4 worm cellular contexts compared by ENCODE assay signal in the genomic region with DNA sequence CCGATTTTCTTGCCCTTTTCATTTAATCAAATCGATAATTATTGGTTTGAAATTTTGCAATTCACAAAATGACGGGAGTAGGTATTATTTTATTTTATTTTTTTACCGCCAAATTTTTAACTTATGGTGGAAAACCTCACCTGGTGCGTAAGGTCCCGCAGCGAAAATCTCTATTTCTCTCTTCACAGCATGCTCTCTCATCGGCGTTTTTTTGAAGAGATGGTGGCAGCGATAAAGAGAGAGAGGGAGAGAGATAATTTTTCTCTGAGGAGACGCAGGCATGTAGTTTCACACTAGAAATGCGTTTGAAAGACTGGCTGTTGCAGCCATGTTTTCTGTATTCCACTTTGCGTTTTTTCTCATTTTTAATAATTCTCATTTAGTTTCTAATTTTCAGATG.
A peak's percentile ranks its signal among the peaks of the same experiment; 100 is the strongest.
TF ChIP-seq lines count a peak whose summit lies in the region.

Gene T14F9.2 (plus strand): TSS at position 396 of the 400 bp plus-strand sequence.

TF ChIP-seq in whole organism, L1 larva, 84 proteins besides CTCF, POLR2A, EP300 and RAD21 (continued from another document and continues in another):
- TF ChIP-seq zip-4 (GFP tag; optimal IDR thresholded peaks at IDR 0.05; lab: Kevin White, UChicago) (no peak), dsc-1 (tag; optimal IDR thresholded peaks at IDR 0.05; lab: Kevin White, UChicago) (no peak), nhr-90 (tag; optimal IDR thresholded peaks at IDR 0.05; lab: Kevin White, UChicago; ENCODE audit: poor library complexity) (peak; percentile 37), elt-3 (tag; optimal IDR thresholded peaks at IDR 0.05; lab: Kevin White, UChicago) (no peak), nhr-76 (tag; optimal IDR thresholded peaks at IDR 0.05; lab: Kevin White, UChicago) (no peak), rnt-1 (tag; optimal IDR thresholded peaks at IDR 0.05; lab: Kevin White, UChicago) (peak; percentile 63), nhr-84 (tag; optimal IDR thresholded peaks at IDR 0.05; lab: Kevin White, UChicago) (no peak), nhr-77 (tag; optimal IDR thresholded peaks at IDR 0.05; lab: Kevin White, UChicago) (no peak), grh-1 (GFP tag; IDR thresholded peaks at IDR 0.05; lab: Robert Waterston, UW) (no peak), ceh-90 (tag; optimal IDR thresholded peaks at IDR 0.05; lab: Kevin White, UChicago) (peak; percentile 8), isw-1 (GFP tag; IDR thresholded peaks at IDR 0.05; lab: Robert Waterston, UW) (no peak), C16A3.4 (tag; optimal IDR thresholded peaks at IDR 0.05; lab: Kevin White, UChicago) (no peak), efl-3 (GFP tag; optimal IDR thresholded peaks at IDR 0.05; lab: Kevin White, UChicago) (no peak), aha-1 (tag; optimal IDR thresholded peaks at IDR 0.05; lab: Kevin White, UChicago) (no peak), elt-2 (tag; optimal IDR thresholded peaks at IDR 0.05; lab: Kevin White, UChicago) (peak; percentile 20), efl-1 (optimal IDR thresholded peaks at IDR 0.05; lab: Kevin White, UChicago) (peak; percentile 44 to 61), efl-1 (GFP tag; optimal IDR thresholded peaks at IDR 0.05 in 1 of 2; lab: Kevin White, UChicago) (peak; percentile 39 to 75), pqm-1 (tag; optimal IDR thresholded peaks at IDR 0.05; lab: Kevin White, UChicago) (no peak), hlh-17 (GFP tag; optimal IDR thresholded peaks at IDR 0.05; lab: Kevin White, UChicago; ENCODE audit: borderline replicate concordance) (no peak), lir-3 (tag; optimal IDR thresholded peaks at IDR 0.05; lab: Kevin White, UChicago; ENCODE audit: poor library complexity) (peak; percentile 3), tlp-1 (tag; optimal IDR thresholded peaks at IDR 0.05; lab: Kevin White, UChicago) (no peak), jun-1 (tag; optimal IDR thresholded peaks at IDR 0.05; lab: Kevin White, UChicago) (no peak), lin-14 (GFP tag; optimal IDR thresholded peaks at IDR 0.05; lab: Kevin White, UChicago) (no peak), unc-98 (GFP tag; IDR thresholded peaks at IDR 0.05; lab: Robert Waterston, UW) (no peak), mab-9 (GFP tag; IDR thresholded peaks at IDR 0.05; lab: Robert Waterston, UW) (no peak), ceh-8 (GFP tag; optimal IDR thresholded peaks at IDR 0.05; lab: Kevin White, UChicago) (no peak), mdl-1 (tag; optimal IDR thresholded peaks at IDR 0.05; lab: Kevin White, UChicago) (peak in 1 of 2 experiments; percentile 28), unc-30 (tag; optimal IDR thresholded peaks at IDR 0.05; lab: Kevin White, UChicago) (no peak), dpl-1 (GFP tag; optimal IDR thresholded peaks at IDR 0.05; lab: Kevin White, UChicago) (peak; percentile 41 to 56 (median 52)), egl-27 (tag; optimal IDR thresholded peaks at IDR 0.05; lab: Kevin White, UChicago) (no peak), xbp-1 (tag; optimal IDR thresholded peaks at IDR 0.05; lab: Kevin White, UChicago) (peak; percentile 33), nhr-19 (GFP tag; conservative IDR thresholded peaks at IDR 0.05; lab: Robert Waterston, UW) (no peak; the same call in 1 of the 2 replicates)

TF ChIP-seq in whole organism, L2 larva, 48 proteins besides CTCF, POLR2A, EP300 and RAD21 (continued from another document and continues in another):
- TF ChIP-seq fos-1 (tag; optimal IDR thresholded peaks at IDR 0.05; lab: Kevin White, UChicago) (peak; percentile 10), R02D3.7 (tag; optimal IDR thresholded peaks at IDR 0.05; lab: Kevin White, UChicago) (no peak), nhr-25 (tag; optimal IDR thresholded peaks at IDR 0.05; lab: Kevin White, UChicago) (peak; percentile 41), nhr-21 (tag; optimal IDR thresholded peaks at IDR 0.05; lab: Kevin White, UChicago) (no peak), aly-2 (tag; optimal IDR thresholded peaks at IDR 0.05; lab: Kevin White, UChicago) (no peak), ama-1 (optimal IDR thresholded peaks at IDR 0.05; lab: Kevin White, UChicago) (no peak), elt-3 (tag; optimal IDR thresholded peaks at IDR 0.05; lab: Kevin White, UChicago) (no peak), mdl-1 (tag; optimal IDR thresholded peaks at IDR 0.05; lab: Kevin White, UChicago) (no peak), nhr-129 (tag; optimal IDR thresholded peaks at IDR 0.05; lab: Kevin White, UChicago) (peak; percentile 52), ceh-16 (tag; optimal IDR thresholded peaks at IDR 0.05; lab: Kevin White, UChicago) (no peak), crh-2 (tag; optimal IDR thresholded peaks at IDR 0.05; lab: Kevin White, UChicago) (peak; percentile 60), mbf-1 (tag; optimal IDR thresholded peaks at IDR 0.05; lab: Kevin White, UChicago) (no peak), elt-1 (tag; optimal IDR thresholded peaks at IDR 0.05; lab: Kevin White, UChicago) (no peak), nhr-11 (tag; optimal IDR thresholded peaks at IDR 0.05; lab: Kevin White, UChicago) (no peak), nhr-12 (tag; optimal IDR thresholded peaks at IDR 0.05; lab: Kevin White, UChicago) (no peak), sma-3 (GFP tag; optimal IDR thresholded peaks at IDR 0.05; lab: Kevin White, UChicago) (no peak), nhr-77 (tag; optimal IDR thresholded peaks at IDR 0.05; lab: Kevin White, UChicago) (no peak), blmp-1 (tag; optimal IDR thresholded peaks at IDR 0.05; lab: Kevin White, UChicago; ENCODE audit: insufficient read depth) (no peak), nhr-237 (tag; optimal IDR thresholded peaks at IDR 0.05; lab: Kevin White, UChicago) (no peak), snpc-4 (tag; optimal IDR thresholded peaks at IDR 0.05; lab: Kevin White, UChicago) (no peak), mab-5 (tag; optimal IDR thresholded peaks at IDR 0.05; lab: Kevin White, UChicago) (no peak), unc-39 (tag; optimal IDR thresholded peaks at IDR 0.05; lab: Kevin White, UChicago) (no peak), sem-4 (tag; optimal IDR thresholded peaks at IDR 0.05; lab: Kevin White, UChicago) (no peak), lin-39 (tag; optimal IDR thresholded peaks at IDR 0.05; lab: Kevin White, UChicago) (no peak), nhr-10 (tag; optimal IDR thresholded peaks at IDR 0.05; lab: Kevin White, UChicago) (no peak), unc-62 (GFP tag; optimal IDR thresholded peaks at IDR 0.05; lab: Kevin White, UChicago) (no peak), egl-27 (tag; optimal IDR thresholded peaks at IDR 0.05; lab: Kevin White, UChicago) (no peak), gmeb-1 (tag; optimal IDR thresholded peaks at IDR 0.05; lab: Kevin White, UChicago) (no peak), alr-1 (tag; optimal IDR thresholded peaks at IDR 0.05; lab: Kevin White, UChicago) (no peak), lin-13 (GFP tag; optimal IDR thresholded peaks at IDR 0.05; lab: Kevin White, UChicago) (peak; percentile 51), C34F6.9 (tag; optimal IDR thresholded peaks at IDR 0.05; lab: Kevin White, UChicago) (peak; percentile 72), ztf-11 (tag; optimal IDR thresholded peaks at IDR 0.05; lab: Kevin White, UChicago) (no peak), lsy-2 (tag; optimal IDR thresholded peaks at IDR 0.05; lab: Kevin White, UChicago) (peak in 1 of 2 experiments; percentile 83), ceh-82 (tag; optimal IDR thresholded peaks at IDR 0.05; lab: Kevin White, UChicago) (no peak), ztf-1 (GFP tag; conservative IDR thresholded peaks at IDR 0.05; lab: Robert Waterston, UW) (no peak)

TF ChIP-seq in whole organism, L3 larva, 47 proteins besides CTCF, POLR2A, EP300 and RAD21 (continued from another document):
- TF ChIP-seq aly-2 (tag; optimal IDR thresholded peaks at IDR 0.05; lab: Kevin White, UChicago): no peak
- TF ChIP-seq fos-1 (tag; optimal IDR thresholded peaks at IDR 0.05; lab: Kevin White, UChicago): no peak
- no peak for TF ChIP-seq pqm-1 (tag; optimal IDR thresholded peaks at IDR 0.05; lab: Kevin White, UChicago)
- TF ChIP-seq fkh-10 (GFP tag; optimal IDR thresholded peaks at IDR 0.05; lab: Kevin White, UChicago): no peak
- TF ChIP-seq nhr-12 (tag; optimal IDR thresholded peaks at IDR 0.05; lab: Kevin White, UChicago): no peak
- no peak for TF ChIP-seq lsy-12 (tag; optimal IDR thresholded peaks at IDR 0.05; lab: Kevin White, UChicago)
- TF ChIP-seq pha-4 (tag; optimal IDR thresholded peaks at IDR 0.05; lab: Kevin White, UChicago): peak; percentile 67
- peak; percentile 74 for TF ChIP-seq nfya-1 (tag; optimal IDR thresholded peaks at IDR 0.05; lab: Kevin White, UChicago; ENCODE audit: insufficient read depth)
- peak; percentile 47 for TF ChIP-seq elt-2 (tag; optimal IDR thresholded peaks at IDR 0.05; lab: Kevin White, UChicago)
- TF ChIP-seq ztf-4 (tag; optimal IDR thresholded peaks at IDR 0.05; lab: Kevin White, UChicago): no peak
- TF ChIP-seq snpc-4 (tag; optimal IDR thresholded peaks at IDR 0.05; lab: Kevin White, UChicago): peak; percentile 23
- no peak for TF ChIP-seq ama-1 (optimal IDR thresholded peaks at IDR 0.05; lab: Kevin White, UChicago)
- TF ChIP-seq nhr-43 (tag; optimal IDR thresholded peaks at IDR 0.05; lab: Kevin White, UChicago; ENCODE audit: poor library complexity, severe bottlenecking): peak; percentile 28
- TF ChIP-seq nhr-76 (tag; optimal IDR thresholded peaks at IDR 0.05; lab: Kevin White, UChicago): no peak
- no peak for TF ChIP-seq skn-1 (tag; optimal IDR thresholded peaks at IDR 0.05; lab: Kevin White, UChicago)
- TF ChIP-seq nhr-11 (tag; optimal IDR thresholded peaks at IDR 0.05; lab: Kevin White, UChicago): no peak
- TF ChIP-seq fkh-2 (tag; optimal IDR thresholded peaks at IDR 0.05; lab: Kevin White, UChicago): no peak
- peak; percentile 51 for TF ChIP-seq elt-1 (tag; optimal IDR thresholded peaks at IDR 0.05; lab: Kevin White, UChicago)
- TF ChIP-seq hmg-11 (tag; optimal IDR thresholded peaks at IDR 0.05; lab: Kevin White, UChicago): peak; percentile 73
- TF ChIP-seq daf-12 (tag; optimal IDR thresholded peaks at IDR 0.05; lab: Kevin White, UChicago): no peak
- TF ChIP-seq jun-1 (tag; optimal IDR thresholded peaks at IDR 0.05; lab: Kevin White, UChicago): no peak
- peak; percentile 26 for TF ChIP-seq nhr-25 (tag; optimal IDR thresholded peaks at IDR 0.05; lab: Kevin White, UChicago)
- no peak for TF ChIP-seq unc-39 (tag; optimal IDR thresholded peaks at IDR 0.05; lab: Kevin White, UChicago)
- TF ChIP-seq elt-3 (tag; optimal IDR thresholded peaks at IDR 0.05; lab: Kevin White, UChicago): no peak
- TF ChIP-seq egl-27 (tag; optimal IDR thresholded peaks at IDR 0.05; lab: Kevin White, UChicago): no peak
- TF ChIP-seq nhr-67 (tag; optimal IDR thresholded peaks at IDR 0.05; lab: Kevin White, UChicago): no peak
- no peak for TF ChIP-seq ceh-28 (tag; optimal IDR thresholded peaks at IDR 0.05; lab: Kevin White, UChicago)
- TF ChIP-seq zag-1 (tag; optimal IDR thresholded peaks at IDR 0.05; lab: Kevin White, UChicago): no peak
- peak; percentile 18 for TF ChIP-seq nhr-23 (tag; optimal IDR thresholded peaks at IDR 0.05; lab: Kevin White, UChicago)
- TF ChIP-seq nhr-77 (tag; optimal IDR thresholded peaks at IDR 0.05; lab: Kevin White, UChicago): no peak
- no peak for TF ChIP-seq eor-1 (tag; optimal IDR thresholded peaks at IDR 0.05; lab: Kevin White, UChicago)
- no peak for TF ChIP-seq egl-5 (tag; optimal IDR thresholded peaks at IDR 0.05; lab: Kevin White, UChicago)
- no peak for TF ChIP-seq ZK546.5 (tag; optimal IDR thresholded peaks at IDR 0.05; lab: Kevin White, UChicago)

TF ChIP-seq in whole organism, L4 larva, 104 proteins besides CTCF, POLR2A, EP300 and RAD21 (continued from another document):
- TF ChIP-seq unc-39 (tag; optimal IDR thresholded peaks at IDR 0.05; lab: Kevin White, UChicago) (no peak), D1046.2 (GFP tag; IDR thresholded peaks at IDR 0.05; lab: Robert Waterston, UW) (no peak), lsy-2 (tag; optimal IDR thresholded peaks at IDR 0.05; lab: Kevin White, UChicago) (peak in 1 of 2 experiments; percentile 79), ceh-20 (GFP tag; IDR thresholded peaks at IDR 0.05; lab: Robert Waterston, UW) (no peak), mxl-2 (GFP tag; conservative IDR thresholded peaks at IDR 0.05; lab: Robert Waterston, UW) (no peak), nhr-6 (tag; optimal IDR thresholded peaks at IDR 0.05; lab: Kevin White, UChicago) (no peak), rbr-2 (tag; optimal IDR thresholded peaks at IDR 0.05; lab: Kevin White, UChicago) (peak; percentile 32), F49E8.2 (tag; optimal IDR thresholded peaks at IDR 0.05; lab: Kevin White, UChicago; ENCODE audit: borderline replicate concordance) (no peak), F26F4.8 (GFP tag; conservative IDR thresholded peaks at IDR 0.05; lab: Robert Waterston, UW) (no peak), mes-2 (tag; optimal IDR thresholded peaks at IDR 0.05; lab: Kevin White, UChicago; ENCODE audit: poor library complexity, severe bottlenecking) (peak; percentile 57), gei-8 (GFP tag; optimal IDR thresholded peaks at IDR 0.05; lab: Kevin White, UChicago) (no peak), unc-130 (GFP tag; optimal IDR thresholded peaks at IDR 0.05; lab: Kevin White, UChicago) (no peak), madf-5 (GFP tag; IDR thresholded peaks at IDR 0.05; lab: Robert Waterston, UW) (no peak), zfp-2 (tag; optimal IDR thresholded peaks at IDR 0.05; lab: Kevin White, UChicago) (no peak), hif-1 (tag; optimal IDR thresholded peaks at IDR 0.05; lab: Kevin White, UChicago) (no peak), F44E2.7 (GFP tag; IDR thresholded peaks at IDR 0.05; lab: Robert Waterston, UW) (no peak), daf-16 (GFP tag; optimal IDR thresholded peaks at IDR 0.05; lab: Kevin White, UChicago) (no peak), daf-16 (tag; optimal IDR thresholded peaks at IDR 0.05; lab: Kevin White, UChicago) (peak; percentile 52), lir-3 (tag; optimal IDR thresholded peaks at IDR 0.05; lab: Kevin White, UChicago) (no peak)
TF ChIP-seq in whole organism, L4 larva: peak in this region for 11.
